Fruit fly (Drosophila melanogaster) whole organism, wandering third instar larva: ENCODE measurements around the gene Rab26.

ENCODE experiments used
- Abd-B ChIP-seq: fragments of >200 bp; optimal IDR thresholded peaks from 2 replicates; lab custom pipeline; 2017; ENCODE audit warnings: missing biosample characterization, missing genetic modification characterization
- CG32264 ChIP-seq: fragments of 200-800 bp; sonication (Bioruptor generic); optimal IDR thresholded peaks from 2 replicates; lab custom pipeline; 2016; ENCODE audit warnings: missing biosample characterization, missing genetic modification characterization
- CG9705 ChIP-seq: fragments of 200-800 bp; sonication (Bioruptor generic); optimal IDR thresholded peaks from 2 replicates; lab custom pipeline; 2018; ENCODE audit warnings: missing biosample characterization, mild to moderate bottlenecking, missing genetic modification characterization
- CrebA ChIP-seq: fragments of 200-800 bp; sonication (Bioruptor generic); optimal IDR thresholded peaks from 2 replicates; lab custom pipeline; 2016; ENCODE audit warnings: missing biosample characterization, mild to moderate bottlenecking, missing genetic modification characterization, borderline replicate concordance
- Dfd ChIP-seq: fragments of >200 bp; optimal IDR thresholded peaks from 2 replicates; lab custom pipeline; 2017; ENCODE audit warnings: missing biosample characterization, missing genetic modification characterization
- Dif ChIP-seq: fragments of 200-275, 200-300 bp; sonication (Bioruptor generic); optimal IDR thresholded peaks from 2 replicates; lab custom pipeline; 2018; ENCODE audit warnings: missing biosample characterization, missing genetic modification characterization; ENCODE audit not compliant: partially characterized antibody
- GATAd ChIP-seq: sonication (Bioruptor generic); optimal IDR thresholded peaks from 2 replicates; lab custom pipeline; 2016; ENCODE audit warnings: missing biosample characterization, missing genetic modification characterization
- HLH106 ChIP-seq: fragments of 200-800 bp; optimal IDR thresholded peaks from 3 replicates; lab custom pipeline; 2019; ENCODE audit warnings: missing biosample characterization, mild to moderate bottlenecking, missing genetic modification characterization, moderate library complexity
- Hnf4 ChIP-seq: fragments of 200-800 bp; sonication (Bioruptor generic); optimal IDR thresholded peaks from 2 replicates; lab custom pipeline; 2016; ENCODE audit warnings: missing biosample characterization, mild to moderate bottlenecking, missing genetic modification characterization
- Hr78 ChIP-seq: fragments of >200 bp; optimal IDR thresholded peaks from 2 replicates; lab custom pipeline; 2017; ENCODE audit warnings: missing biosample characterization, missing genetic modification characterization
- Hr83 ChIP-seq: fragments of 200-300 bp; sonication (Bioruptor generic); optimal IDR thresholded peaks from 2 replicates; lab custom pipeline; 2016; ENCODE audit warnings: missing biosample characterization, mild to moderate bottlenecking, missing genetic modification characterization, moderate library complexity; ENCODE audit not compliant: poor library complexity, severe bottlenecking
- Jra ChIP-seq: sonication (Bioruptor generic); optimal IDR thresholded peaks from 2 replicates; lab custom pipeline; 2016; ENCODE audit warnings: missing biosample characterization, missing genetic modification characterization
- Mio ChIP-seq: sonication (Bioruptor generic); optimal IDR thresholded peaks from 2 replicates; lab custom pipeline; 2016; ENCODE audit warnings: missing biosample characterization, missing genetic modification characterization
- Myc ChIP-seq: fragments of >200 bp; optimal IDR thresholded peaks from 2 replicates; lab custom pipeline; 2017
- N ChIP-seq: fragments of >200 bp; optimal IDR thresholded peaks from 2 replicates; lab custom pipeline; 2018; ENCODE audit warnings: missing biosample characterization, missing external identifiers, missing genetic modification characterization
- OdsH ChIP-seq: fragments of 200-800 bp; sonication (Bioruptor generic); optimal IDR thresholded peaks from 2 replicates; lab custom pipeline; 2016; ENCODE audit warnings: missing biosample characterization, mild to moderate bottlenecking, missing genetic modification characterization
- Rel ChIP-seq, 2 experiments: fragments of 200-800 bp; sonication (Bioruptor generic) in 1 of 2; optimal IDR thresholded peaks; 2 replicates in 1 of 2; 3 replicates in 1 of 2; lab custom pipeline; 2016 to 2019; ENCODE audit warnings: mild to moderate bottlenecking in 2 of 2, missing biosample characterization in 2 of 2, missing genetic modification characterization in 2 of 2, moderate library complexity in 1 of 2
- Sp1 ChIP-seq: fragments of 200-800 bp; sonication (Bioruptor generic); optimal IDR thresholded peaks from 3 replicates; lab custom pipeline; 2019; ENCODE audit warnings: missing biosample characterization, mild to moderate bottlenecking, missing genetic modification characterization, moderate library complexity
- Vsx2 ChIP-seq: fragments of 200-300, 225-300 bp; sonication (Bioruptor generic); optimal IDR thresholded peaks from 2 replicates; lab custom pipeline; 2018; ENCODE audit warnings: missing biosample characterization, missing genetic modification characterization; ENCODE audit not compliant: partially characterized antibody
- br ChIP-seq: fragments of 200-800 bp; sonication (Bioruptor generic); optimal IDR thresholded peaks from 2 replicates; lab custom pipeline; 2016; ENCODE audit warnings: missing biosample characterization, missing genetic modification characterization
- brk ChIP-seq: fragments of 200-800 bp; sonication (Bioruptor generic); optimal IDR thresholded peaks from 2 replicates; lab custom pipeline; 2016; ENCODE audit warnings: missing biosample characterization, mild to moderate bottlenecking, missing genetic modification characterization
- dl ChIP-seq, 2 experiments: fragments of 175-275, 200-275 bp in 1 of 2; fragments of 200-275 bp in 1 of 2; sonication (Bioruptor generic); optimal IDR thresholded peaks; lab custom pipeline; 2018; ENCODE audit warnings: mild to moderate bottlenecking in 2 of 2, missing biosample characterization in 2 of 2, missing genetic modification characterization in 2 of 2, moderate library complexity in 2 of 2; ENCODE audit not compliant: partially characterized antibody in 2 of 2, insufficient read depth in 1 of 2
- dmrt93B ChIP-seq: fragments of 200-800 bp; sonication (Bioruptor generic); optimal IDR thresholded peaks from 2 replicates; lab custom pipeline; 2018; ENCODE audit warnings: missing biosample characterization, mild to moderate bottlenecking, missing genetic modification characterization
- dsf ChIP-seq: sonication (Bioruptor generic); optimal IDR thresholded peaks from 2 replicates; lab custom pipeline; 2016; ENCODE audit warnings: missing biosample characterization, missing genetic modification characterization, borderline replicate concordance
- ey ChIP-seq: fragments of 200-800 bp; sonication (Bioruptor generic); optimal IDR thresholded peaks from 2 replicates; lab custom pipeline; 2016; ENCODE audit warnings: missing biosample characterization, missing genetic modification characterization
- foxo ChIP-seq, 2 experiments: fragments of 200-800 bp; sonication (Bioruptor generic); optimal IDR thresholded peaks; 2 replicates in 1 of 2; 3 replicates in 1 of 2; lab custom pipeline; 2016 to 2017; ENCODE audit warnings: missing biosample characterization in 2 of 2, missing genetic modification characterization in 2 of 2
- fru ChIP-seq: fragments of 200-800 bp; sonication (Bioruptor generic); optimal IDR thresholded peaks from 3 replicates; lab custom pipeline; 2016; ENCODE audit warnings: missing biosample characterization, mild to moderate bottlenecking, missing genetic modification characterization
- h ChIP-seq: fragments of 200-800 bp; sonication (Bioruptor generic); optimal IDR thresholded peaks from 3 replicates; lab custom pipeline; 2016; ENCODE audit warnings: missing biosample characterization, mild to moderate bottlenecking, missing genetic modification characterization
- jim ChIP-seq: fragments of 175-275, 200-325 bp; sonication (Bioruptor generic); optimal IDR thresholded peaks from 2 replicates; lab custom pipeline; 2016; ENCODE audit warnings: missing biosample characterization, mild to moderate bottlenecking, missing genetic modification characterization
- lola ChIP-seq: fragments of >200 bp; optimal IDR thresholded peaks from 2 replicates; lab custom pipeline; 2017; ENCODE audit warnings: missing biosample characterization, missing genetic modification characterization
- pan ChIP-seq: fragments of >200 bp; optimal IDR thresholded peaks from 2 replicates; lab custom pipeline; 2017
- psq ChIP-seq: fragments of 200-800 bp; sonication (Bioruptor generic); optimal IDR thresholded peaks from 3 replicates; lab custom pipeline; 2017; ENCODE audit warnings: missing biosample characterization, mild to moderate bottlenecking, missing genetic modification characterization, moderate library complexity
- rgr ChIP-seq: fragments of 200-800 bp; sonication (Bioruptor generic); optimal IDR thresholded peaks from 3 replicates; lab custom pipeline; 2016; ENCODE audit warnings: missing biosample characterization, mild to moderate bottlenecking, missing genetic modification characterization
- sage ChIP-seq: fragments of 200-800 bp; sonication (Bioruptor generic); optimal IDR thresholded peaks from 2 replicates; lab custom pipeline; 2016; ENCODE audit warnings: missing biosample characterization, mild to moderate bottlenecking, missing genetic modification characterization
- sv ChIP-seq: fragments of 200-800 bp; sonication (Bioruptor generic); optimal IDR thresholded peaks from 3 replicates; lab custom pipeline; 2016; ENCODE audit warnings: missing biosample characterization, missing genetic modification characterization
- tai ChIP-seq: sonication (Bioruptor generic); optimal IDR thresholded peaks from 2 replicates; lab custom pipeline; 2016; ENCODE audit warnings: missing biosample characterization, missing genetic modification characterization
- usp ChIP-seq: fragments of >200 bp; optimal IDR thresholded peaks from 2 replicates; lab custom pipeline; 2017; ENCODE audit warnings: missing biosample characterization, missing genetic modification characterization
- woc ChIP-seq: sonication (Bioruptor generic); optimal IDR thresholded peaks from 2 replicates; lab custom pipeline; 2016; ENCODE audit warnings: missing biosample characterization, mild to moderate bottlenecking, missing genetic modification characterization

Rab26 gene

DNA sequence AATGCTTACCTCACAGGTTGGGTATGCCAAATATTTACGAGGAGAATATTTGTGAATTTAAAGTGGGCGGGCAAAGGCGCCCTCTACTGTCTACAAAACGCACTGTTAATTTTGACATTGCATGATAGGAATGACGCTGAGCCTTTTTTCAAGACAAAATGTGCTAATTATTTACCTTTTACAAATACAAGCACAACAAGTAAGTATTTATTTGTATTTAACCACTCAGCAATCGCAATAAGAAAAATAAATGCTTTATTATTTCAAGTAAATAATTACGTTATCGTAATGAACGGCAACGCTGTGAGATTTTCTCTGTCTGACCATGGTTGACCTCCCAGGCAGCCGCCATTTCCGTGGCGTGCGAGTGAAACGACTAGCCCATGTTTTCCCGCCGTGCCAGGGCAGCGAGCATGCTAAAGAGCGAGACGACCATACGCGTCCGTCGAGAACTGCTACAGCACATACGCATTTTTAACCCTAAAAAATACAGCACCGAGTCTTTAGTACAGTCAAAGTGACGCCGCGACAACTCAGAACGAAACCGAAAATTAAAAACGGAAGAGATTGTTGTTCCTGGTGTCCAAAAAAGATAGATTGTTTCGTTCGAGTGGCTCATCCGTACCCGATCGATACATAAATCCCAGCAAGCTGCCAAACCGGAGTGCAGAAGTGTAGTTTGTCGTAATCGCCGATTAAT lies 32.8 kb upstream of the Rab26 start, which contains the start of the genes CG12974 and pzg:
TSS of gene CG12974 (minus strand) at position 324 of the 700 bp plus-strand sequence.
TSS of gene pzg (plus strand) at position 461 of the 700 bp plus-strand sequence.
- TF ChIP-seq Hr83 (GFP tag; lab: Kevin White, UChicago), result peak; percentile 34
- no peak for TF ChIP-seq Rel (GFP tag; optimal IDR thresholded peaks at IDR 0.05; lab: Kevin White, UChicago)
- TF ChIP-seq Rel (tag; optimal IDR thresholded peaks at IDR 0.05; lab: Kevin White, UChicago), result no peak
- peak; percentile 99 for TF ChIP-seq Dif (GFP tag; lab: Kevin White, UChicago)
- TF ChIP-seq psq (GFP tag; lab: Kevin White, UChicago), result no peak
- no peak for TF ChIP-seq jim
- TF ChIP-seq br (GFP tag; lab: Kevin White, UChicago), result peak; percentile 48
- TF ChIP-seq woc, result peak; percentile 70
- no peak for TF ChIP-seq GATAd (GFP tag; lab: Kevin White, UChicago)
- peak; percentile 76 to 82 for TF ChIP-seq dl (GFP tag; optimal IDR thresholded peaks at IDR 0.05; lab: Kevin White, UChicago; ENCODE audit: insufficient read depth in 1 of 2, partially characterized antibody in 2 of 2)
- peak; percentile 19 for TF ChIP-seq Jra (GFP tag; lab: Kevin White, UChicago)
- TF ChIP-seq tai (GFP tag; lab: Kevin White, UChicago), result no peak
- TF ChIP-seq sv (GFP tag; lab: Kevin White, UChicago), result peak; percentile 51
- no peak for TF ChIP-seq CrebA
- peak; percentile 82 for TF ChIP-seq CG9705
- no peak for TF ChIP-seq brk (GFP tag; lab: Kevin White, UChicago)
- no peak for TF ChIP-seq usp
- TF ChIP-seq CG32264, result no peak
- TF ChIP-seq HLH106, result peak; percentile 73
- TF ChIP-seq h (GFP tag; lab: Kevin White, UChicago), result peak; percentile 66
- peak; percentile 69 for TF ChIP-seq fru (GFP tag; lab: Kevin White, UChicago)
- TF ChIP-seq OdsH (GFP tag; lab: Kevin White, UChicago), result peak; percentile 30
- no peak for TF ChIP-seq sage
- no peak for TF ChIP-seq lola (GFP tag; lab: Kevin White, UChicago)
- TF ChIP-seq Sp1, result peak; percentile 57
- TF ChIP-seq dmrt93B, result peak; percentile 74
- TF ChIP-seq Vsx2 (GFP tag; lab: Kevin White, UChicago), result peak; percentile 99
- no peak for TF ChIP-seq Dfd
- TF ChIP-seq dsf, result no peak
- TF ChIP-seq foxo (GFP tag; optimal IDR thresholded peaks at IDR 0.05; lab: Kevin White, UChicago), result peak in 1 of 2 experiments; percentile 59
- no peak for TF ChIP-seq Hr78 (GFP tag; lab: Kevin White, UChicago)
- TF ChIP-seq Abd-B (GFP tag; lab: Kevin White, UChicago), result no peak
- no peak for TF ChIP-seq pan (lab: Kevin White, UChicago)
- TF ChIP-seq ey (GFP tag; lab: Kevin White, UChicago), result peak; percentile 51
- peak; percentile 46 for TF ChIP-seq Myc
- TF ChIP-seq rgr (GFP tag; lab: Kevin White, UChicago), result peak; percentile 69
- peak; percentile 56 for TF ChIP-seq Hnf4
- no peak for TF ChIP-seq N (GFP tag; lab: Kevin White, UChicago)
- TF ChIP-seq Mio (GFP tag; lab: Kevin White, UChicago), result peak; percentile 20

DNA sequence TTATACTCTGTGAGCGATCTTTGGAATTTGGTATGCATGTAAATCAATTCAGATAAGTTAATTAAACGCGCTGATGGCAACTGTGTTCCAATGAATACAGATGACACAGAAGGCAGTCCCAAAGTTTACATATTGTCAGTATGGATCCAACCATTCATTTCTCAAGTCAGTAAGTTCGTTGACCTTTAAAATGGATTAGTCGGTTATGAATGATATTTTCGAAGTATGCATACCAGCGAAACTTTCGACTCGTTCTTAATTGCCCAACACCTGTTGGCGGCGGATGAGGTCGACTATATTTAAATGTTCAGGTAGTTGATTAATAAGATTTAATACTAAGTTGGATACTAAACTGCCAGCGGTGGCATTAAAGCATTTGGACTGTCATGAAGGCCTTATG lies 28.2 kb upstream of the Rab26 start:
- no peak for TF ChIP-seq woc
- no peak for TF ChIP-seq h (GFP tag; lab: Kevin White, UChicago)
- TF ChIP-seq br (GFP tag; lab: Kevin White, UChicago), result no peak
- TF ChIP-seq sv (GFP tag; lab: Kevin White, UChicago), result no peak
- no peak for TF ChIP-seq Abd-B (GFP tag; lab: Kevin White, UChicago)
- TF ChIP-seq usp, result no peak
- no peak for TF ChIP-seq rgr (GFP tag; lab: Kevin White, UChicago)
- TF ChIP-seq ey (GFP tag; lab: Kevin White, UChicago), result no peak
- TF ChIP-seq Jra (GFP tag; lab: Kevin White, UChicago), result no peak
- TF ChIP-seq dsf, result no peak
- TF ChIP-seq Hnf4, result no peak
- no peak for TF ChIP-seq CG32264
- no peak for TF ChIP-seq jim
- no peak for TF ChIP-seq Mio (GFP tag; lab: Kevin White, UChicago)
- no peak for TF ChIP-seq N (GFP tag; lab: Kevin White, UChicago)
- no peak for TF ChIP-seq sage
- TF ChIP-seq CrebA, result no peak
